Fruit fly (Drosophila melanogaster): ENCODE results near the gene red.

Gene red

dm6 chr3R:14288669-14289383 lies at the start of gene red:
Gene red (plus strand): TSS chr3R:14289071.
- peak; percentile 94 for TF ChIP-seq noc (tag; optimal IDR thresholded peaks at IDR 0.05)

- no peak for TF ChIP-seq noc (tag; optimal IDR thresholded peaks at IDR 0.05)
Measured at dm6 chr3R:14244577-14244976, 44.3 kb upstream of the red start, which contains the start of gene CG43291. Gene CG43291 (minus strand): TSS chr3R:14244677.

dm6 chr3R:14245371-14245770 lies 43.5 kb upstream of the red start, which contains the start of gene CG9616:
Gene CG9616 (minus strand): TSS chr3R:14245471.
- no peak for TF ChIP-seq noc (tag; optimal IDR thresholded peaks at IDR 0.05)

dm6 chr3R:14255808-14256207 lies 33.1 kb upstream of the red start, which contains the start of gene CG43179:
Gene CG43179 (plus strand): TSS chr3R:14256108.
- TF ChIP-seq noc (tag; optimal IDR thresholded peaks at IDR 0.05), result no peak

dm6 chr3R:14259821-14260220 lies 29.1 kb upstream of the red start, which contains the start of gene MetRS-m:
Gene MetRS-m (minus strand): TSS chr3R:14259991.
- TF ChIP-seq noc (tag; optimal IDR thresholded peaks at IDR 0.05), result no peak

dm6 chr3R:14261113-14261512 lies 27.8 kb upstream of the red start, which contains the start of gene CG14840:
Gene CG14840 (minus strand): TSS chr3R:14261213.
- no peak for TF ChIP-seq noc (tag; optimal IDR thresholded peaks at IDR 0.05)

- no peak for TF ChIP-seq noc (tag; optimal IDR thresholded peaks at IDR 0.05)
Measured at dm6 chr3R:14262087-14262486, 26.8 kb upstream of the red start, which contains the start of the genes CG14839 and CG14841. Gene CG14839 (plus strand): TSS chr3R:14262387. Gene CG14841 (minus strand): TSS chr3R:14262418.

dm6 chr3R:14275519-14276172 lies 13.2 kb upstream of the red start:
- no peak for TF ChIP-seq noc (tag; optimal IDR thresholded peaks at IDR 0.05)

dm6 chr3R:14277894-14278522 lies 10.9 kb upstream of the red start:
- no peak for TF ChIP-seq noc (tag; optimal IDR thresholded peaks at IDR 0.05)

dm6 chr3R:14278523-14279303 lies 10.2 kb upstream of the red start:
- TF ChIP-seq noc (tag; optimal IDR thresholded peaks at IDR 0.05), result no peak

dm6 chr3R:14279311-14279998 lies 9.4 kb upstream of the red start:
- TF ChIP-seq noc (tag; optimal IDR thresholded peaks at IDR 0.05), result no peak

- no peak for TF ChIP-seq noc (tag; optimal IDR thresholded peaks at IDR 0.05)
Measured at dm6 chr3R:14280324-14280723, 8.5 kb upstream of the red start.

dm6 chr3R:14282215-14283041 lies 6.4 kb upstream of the red start:
- TF ChIP-seq noc (tag; optimal IDR thresholded peaks at IDR 0.05), result no peak

dm6 chr3R:14283042-14283626 lies 5.7 kb upstream of the red start:
- peak; percentile 24 for TF ChIP-seq noc (tag; optimal IDR thresholded peaks at IDR 0.05)

All from whole organism, larva.